Worm (Caenorhabditis elegans) whole organism, L4 larva: ENCODE data around the gene C47G2.4.

ENCODE experiments used
- F37D6.2 ChIP-seq: sonication (generic microtip); optimal IDR thresholded peaks from 2 replicates; lab custom pipeline; 2016; ENCODE audit warnings: mild to moderate bottlenecking, missing genetic modification characterization, missing compliant biosample characterization
- F44E2.7 ChIP-seq: fragments of 200-800 bp; sonication (Bioruptor generic); IDR thresholded peaks from 2 replicates; pipeline ENCODE4 v2.1.2; 2022; ENCODE audit warnings: missing genetic modification characterization, missing compliant biosample characterization
- R02D3.7 ChIP-seq: fragments of 150-350 bp; sonication (generic microtip); optimal IDR thresholded peaks from 3 replicates; lab custom pipeline; 2014; ENCODE audit warnings: missing biosample characterization, missing genetic modification characterization
- T20F7.1 ChIP-seq: fragments of 200-800 bp; sonication (Bioruptor generic); optimal IDR thresholded peaks from 2 replicates; lab custom pipeline; 2018; ENCODE audit warnings: mild to moderate bottlenecking, missing genetic modification characterization, missing compliant biosample characterization
- T26A8.4 ChIP-seq: fragments of 200-800 bp; sonication (Bioruptor generic); IDR thresholded peaks from 2 replicates; pipeline ENCODE4 v1.3.6; 2022; ENCODE audit warnings: missing genetic modification characterization, missing compliant biosample characterization
- aha-1 ChIP-seq: fragments of 150-350 bp; peaks from one replicate; lab custom pipeline; 2014; ENCODE audit warnings: missing biosample characterization, missing genetic modification characterization
- aly-2 ChIP-seq: sonication (generic microtip); optimal IDR thresholded peaks from 2 replicates; lab custom pipeline; 2018; ENCODE audit warnings: missing biosample characterization, missing genetic modification characterization
- ama-1 ChIP-seq: fragments of 150-350 bp; optimal IDR thresholded peaks from 2 replicates; lab custom pipeline; 2014; ENCODE audit warnings: inconsistent platforms, mixed read lengths
- ceh-20 ChIP-seq: fragments of 200-800 bp; sonication (Bioruptor generic); IDR thresholded peaks from 2 replicates; pipeline ENCODE4 v1.3.6; 2022; ENCODE audit warnings: missing genetic modification reagents, missing genetic modification characterization, missing compliant biosample characterization
- ceh-44 ChIP-seq: fragments of 200-800 bp; sonication (Bioruptor generic); IDR thresholded peaks from 2 replicates; pipeline ENCODE4 v1.3.6; 2022; ENCODE audit warnings: missing genetic modification reagents, missing genetic modification characterization, missing compliant biosample characterization
- ceh-62 ChIP-seq: sonication (generic microtip); optimal IDR thresholded peaks from 2 replicates; lab custom pipeline; 2017; ENCODE audit warnings: missing biosample characterization, missing genetic modification characterization
- ces-1 ChIP-seq: fragments of 150-350 bp; sonication (generic microtip); optimal IDR thresholded peaks from 4 replicates; lab custom pipeline; 2014; ENCODE audit warnings: missing biosample characterization, missing genetic modification reagents, missing genetic modification characterization
- daf-16 ChIP-seq, 3 experiments: sonication (generic microtip); optimal IDR thresholded peaks; 2 replicates each; lab custom pipeline; 2016 to 2017; ENCODE audit warnings: missing genetic modification characterization in 3 of 3, missing genetic modification reagents in 3 of 3, mild to moderate bottlenecking in 2 of 3, missing compliant biosample characterization in 2 of 3, missing biosample characterization in 1 of 3, moderate library complexity in 1 of 3
- daf-8 ChIP-seq: fragments of 200-800 bp; sonication (Bioruptor generic); IDR thresholded peaks from 2 replicates; pipeline ENCODE4 v1.3.6; 2022; ENCODE audit warnings: missing genetic modification characterization, missing compliant biosample characterization
- egl-27 ChIP-seq: sonication (generic microtip); optimal IDR thresholded peaks from 3 replicates; lab custom pipeline; 2017; ENCODE audit warnings: missing biosample characterization, missing genetic modification reagents, missing genetic modification characterization
- egl-43 ChIP-seq: fragments of 200-800 bp; sonication (Bioruptor generic); IDR thresholded peaks from 2 replicates; pipeline ENCODE4 v1.3.6; 2022; ENCODE audit warnings: missing genetic modification reagents, missing genetic modification characterization, missing compliant biosample characterization
- gei-8 ChIP-seq: fragments of 200-800 bp; sonication (Bioruptor generic); optimal IDR thresholded peaks from 2 replicates; lab custom pipeline; 2018; ENCODE audit warnings: mild to moderate bottlenecking, missing genetic modification characterization, missing compliant biosample characterization
- hlh-11 ChIP-seq: fragments of 200-800 bp; sonication (Bioruptor generic); optimal IDR thresholded peaks from 2 replicates; lab custom pipeline; 2018; ENCODE audit warnings: mild to moderate bottlenecking, missing genetic modification characterization, missing compliant biosample characterization
- hlh-30 ChIP-seq: sonication (generic microtip); optimal IDR thresholded peaks from 2 replicates; lab custom pipeline; 2017; ENCODE audit warnings: antibody characterized with exemption, mild to moderate bottlenecking, missing genetic modification characterization, missing compliant biosample characterization; ENCODE audit not compliant: insufficient read depth
- lin-1 ChIP-seq: fragments of 200-800 bp; sonication (Bioruptor generic); IDR thresholded peaks from 2 replicates; pipeline ENCODE4 v1.3.6; 2022; ENCODE audit warnings: missing genetic modification reagents, missing genetic modification characterization, missing compliant biosample characterization
- lin-13 ChIP-seq: fragments of 150-350 bp; optimal IDR thresholded peaks from 2 replicates; lab custom pipeline; 2014; ENCODE audit warnings: missing biosample characterization, missing genetic modification reagents, missing genetic modification characterization
- lin-15B ChIP-seq: fragments of 150-350 bp; sonication (generic microtip); optimal IDR thresholded peaks from 3 replicates; lab custom pipeline; 2014; ENCODE audit warnings: missing biosample characterization, missing genetic modification characterization
- madf-9 ChIP-seq: fragments of 200-800 bp; sonication (Bioruptor generic); conservative IDR thresholded peaks from 2 replicates; pipeline ENCODE4 v1.3.6; 2022; ENCODE audit warnings: missing genetic modification reagents, missing genetic modification characterization, missing compliant biosample characterization
- mdt-29 ChIP-seq: fragments of 200-800 bp; sonication (Bioruptor generic); IDR thresholded peaks from 2 replicates; pipeline ENCODE4 v1.3.6; 2022; ENCODE audit warnings: missing genetic modification reagents, missing genetic modification characterization, missing compliant biosample characterization
- mep-1 ChIP-seq: fragments of 150-350 bp; sonication (generic microtip); optimal IDR thresholded peaks from 3 replicates; lab custom pipeline; 2014; ENCODE audit warnings: missing biosample characterization, missing genetic modification characterization
- mes-2 ChIP-seq: sonication (generic microtip); optimal IDR thresholded peaks from 2 replicates; lab custom pipeline; 2016; ENCODE audit warnings: missing genotype, mild to moderate bottlenecking, missing genetic modification characterization, missing compliant biosample characterization; ENCODE audit not compliant: poor library complexity, severe bottlenecking
- mxl-2 ChIP-seq: fragments of 200-800 bp; sonication (Bioruptor generic); conservative IDR thresholded peaks from 2 replicates; pipeline ENCODE4 v1.3.6; 2022; ENCODE audit warnings: missing genetic modification reagents, missing genetic modification characterization, missing compliant biosample characterization
- nhr-28 ChIP-seq: fragments of 150-350 bp; optimal IDR thresholded peaks from 2 replicates; lab custom pipeline; 2014; ENCODE audit warnings: missing biosample characterization, missing genetic modification characterization
- nhr-48 ChIP-seq: sonication (generic microtip); optimal IDR thresholded peaks from 2 replicates; lab custom pipeline; 2016; ENCODE audit warnings: mild to moderate bottlenecking, missing genetic modification characterization, missing compliant biosample characterization
- pha-4 ChIP-seq, 2 experiments: fragments of 150-350 bp in 1 of 2; fragments of 200-800 bp in 1 of 2; sonication (Bioruptor generic) in 1 of 2; IDR thresholded peaks in 1 of 2; optimal IDR thresholded peaks in 1 of 2; 2 replicates each; pipeline versions ENCODE4 v1.3.6 to Lab custom; 2014 to 2022; ENCODE audit warnings: missing genetic modification characterization in 2 of 2, missing genetic modification reagents in 2 of 2, missing biosample characterization in 1 of 2, missing compliant biosample characterization in 1 of 2
- pqm-1 ChIP-seq: sonication (generic microtip); optimal IDR thresholded peaks from 2 replicates; lab custom pipeline; 2017; ENCODE audit warnings: missing biosample characterization, missing genetic modification characterization
- saeg-2 ChIP-seq: fragments of 200-800 bp; sonication (Bioruptor generic); IDR thresholded peaks from 2 replicates; pipeline ENCODE4 v1.3.6; 2022; ENCODE audit warnings: missing genetic modification reagents, missing genetic modification characterization, missing compliant biosample characterization
- set-16 ChIP-seq: fragments of 200-800 bp; sonication (Bioruptor generic); IDR thresholded peaks from 2 replicates; pipeline ENCODE4 v1.3.6; 2022; ENCODE audit warnings: missing genetic modification reagents, missing genetic modification characterization, missing compliant biosample characterization
- unc-130 ChIP-seq: sonication (generic microtip); optimal IDR thresholded peaks from 2 replicates; lab custom pipeline; 2016; ENCODE audit warnings: missing genetic modification reagents, missing genetic modification characterization, missing compliant biosample characterization
- unc-62 ChIP-seq, 3 experiments: fragments of 150-350 bp in 1 of 3; sonication (generic microtip); optimal IDR thresholded peaks in 2 of 3; peaks in 1 of 3; 1 replicate in 1 of 3; 2 replicates in 2 of 3; lab custom pipeline; 2014 to 2017; ENCODE audit warnings: missing biosample characterization in 3 of 3, missing genetic modification characterization in 3 of 3, missing genetic modification reagents in 3 of 3, missing genotype in 1 of 3
- zfp-3 ChIP-seq: fragments of 200-800 bp; sonication (Bioruptor generic); conservative IDR thresholded peaks from 2 replicates; pipeline ENCODE4 v1.3.6; 2022; ENCODE audit warnings: missing genetic modification reagents, missing genetic modification characterization, missing compliant biosample characterization
- ztf-11 ChIP-seq: fragments of 150-350 bp; optimal IDR thresholded peaks from 2 replicates; lab custom pipeline; 2014; ENCODE audit warnings: missing biosample characterization, missing genetic modification characterization

C47G2.4 gene

DNA sequence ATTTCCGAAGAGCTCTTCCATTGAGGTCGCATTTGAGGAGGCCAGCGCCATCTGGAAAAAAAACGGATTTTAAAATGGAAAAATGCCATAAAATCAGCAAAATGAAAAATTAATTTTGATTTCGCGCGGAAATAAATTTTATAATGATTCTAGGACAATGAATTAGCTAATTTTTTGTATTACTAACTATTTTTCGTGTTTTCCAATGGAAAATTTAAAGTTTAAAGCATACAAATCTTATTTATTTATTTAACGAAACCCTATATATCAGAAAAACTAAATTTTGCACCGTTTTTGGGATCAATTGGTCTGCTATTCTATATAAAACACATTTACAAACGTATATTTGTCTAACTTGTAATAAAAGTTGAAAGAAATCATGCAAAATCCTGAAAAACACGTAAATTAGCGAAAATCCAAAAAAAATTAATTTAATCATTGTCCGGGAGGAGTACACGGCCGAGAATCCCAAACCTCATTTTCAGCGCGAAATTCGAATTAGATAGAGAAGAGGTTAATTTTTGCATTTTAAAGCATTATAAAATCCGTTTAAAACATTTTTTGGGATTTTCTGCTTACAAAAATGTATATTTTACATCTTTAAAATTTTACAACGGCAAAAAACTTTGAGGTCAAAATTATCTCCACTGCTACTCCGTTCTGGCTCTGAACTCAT, 3.2 kb downstream of the C47G2.4 start, which contains the start of gene C47G2.3 (continued):
- TF ChIP-seq hlh-30 (tag; lab: Kevin White, UChicago) (peak; percentile 17), T20F7.1 (no peak)

DNA sequence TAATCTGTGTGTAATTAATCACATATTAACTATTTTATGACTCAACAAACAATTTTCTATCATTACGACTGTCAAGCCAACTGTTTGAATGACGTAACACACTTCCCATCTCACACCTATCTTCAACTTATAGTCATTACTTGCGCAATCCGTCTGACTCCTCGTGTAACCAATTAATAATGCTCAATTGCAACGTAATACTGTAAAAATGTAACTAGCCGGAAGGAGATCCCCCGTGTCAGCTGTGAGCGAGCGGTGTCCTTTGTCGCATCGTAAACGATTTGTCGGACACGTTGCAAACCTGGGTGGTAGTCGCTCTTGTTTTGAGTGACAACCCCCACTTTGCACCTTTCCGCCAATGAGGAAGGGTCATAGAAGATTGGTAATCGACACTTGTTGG, 5.3 kb downstream of the C47G2.4 start:
- no peak for TF ChIP-seq set-16
- TF ChIP-seq ceh-44 = no peak
- no peak for TF ChIP-seq gei-8
- no peak for TF ChIP-seq R02D3.7 (tag; lab: Kevin White, UChicago)
- TF ChIP-seq, all 104 proteins: peak for 0

DNA sequence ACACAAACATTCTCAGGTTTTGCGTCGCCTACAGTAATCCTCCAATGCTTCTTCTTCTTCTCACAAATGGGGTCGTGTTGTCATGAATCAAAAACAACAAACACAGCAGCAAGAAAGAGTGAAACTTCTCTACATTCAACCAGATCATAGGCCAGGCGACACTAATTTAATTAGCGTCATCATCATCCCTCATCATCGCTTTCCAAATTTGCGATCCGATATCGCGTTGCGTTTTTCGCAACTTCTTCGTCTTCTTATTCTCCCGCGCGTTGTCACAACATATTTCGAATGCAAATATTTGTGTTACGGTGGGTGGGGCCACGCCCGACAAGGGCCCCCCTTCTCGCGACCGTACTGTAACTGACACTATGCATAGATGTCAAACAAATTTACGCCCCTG, 7.0 kb downstream of the C47G2.4 start:
- TF ChIP-seq unc-62 (GFP tag; optimal IDR thresholded peaks at IDR 0.05 in 1 of 2; lab: Kevin White, UChicago) (peak in 1 of 2 experiments; percentile 82), unc-62 (tag; optimal IDR thresholded peaks at IDR 0.05; lab: Kevin White, UChicago) (no peak), egl-43 (GFP tag; lab: Robert Waterston, UW) (no peak)
- TF ChIP-seq, all 104 proteins: peak for 1

DNA sequence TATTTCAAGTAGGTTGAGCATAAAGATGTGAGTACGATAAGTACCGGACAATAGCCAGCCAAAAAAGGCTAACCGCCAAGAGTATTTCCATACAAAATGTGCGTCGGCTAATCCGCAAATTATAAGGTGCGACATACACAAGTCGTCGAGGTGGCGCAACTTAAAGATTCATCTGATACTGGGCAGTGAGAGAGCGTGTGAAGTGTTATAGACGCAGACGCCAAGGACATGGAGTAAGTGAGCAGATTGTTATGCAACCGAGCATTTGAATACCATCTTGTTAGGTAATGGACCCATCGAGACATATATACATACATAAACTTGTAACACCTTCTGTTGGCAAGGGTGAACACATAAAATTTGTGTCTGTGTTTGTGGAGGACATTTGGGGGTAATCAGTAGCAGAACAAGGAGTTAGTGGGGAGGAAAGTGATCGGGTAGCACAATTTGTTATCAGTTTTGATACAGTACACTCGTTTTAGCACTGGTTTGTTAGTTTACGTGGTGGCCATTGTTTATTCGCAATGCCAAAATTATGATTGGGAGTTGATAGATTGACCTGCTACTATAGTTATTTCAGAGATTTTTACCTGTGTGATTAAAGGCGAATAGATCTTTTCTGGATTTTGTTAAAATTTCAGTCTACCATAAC, 8.0 kb downstream of the C47G2.4 start:
- TF ChIP-seq pqm-1 = peak; percentile 75
- TF ChIP-seq hlh-11 (tag; lab: Kevin White, UChicago) = no peak
- peak; percentile 57 for TF ChIP-seq nhr-28
- no peak for TF ChIP-seq ceh-20 (GFP tag; lab: Robert Waterston, UW)
- TF ChIP-seq lin-15B (tag; lab: Kevin White, UChicago) = no peak
- TF ChIP-seq unc-62 (GFP tag; optimal IDR thresholded peaks at IDR 0.05 in 1 of 2; lab: Kevin White, UChicago) = peak in 1 of 2 experiments; percentile 21
- no peak for TF ChIP-seq unc-62 (tag; optimal IDR thresholded peaks at IDR 0.05; lab: Kevin White, UChicago)
- no peak for TF ChIP-seq daf-16 (GFP tag; optimal IDR thresholded peaks at IDR 0.05; lab: Kevin White, UChicago)
- TF ChIP-seq daf-16 (tag; optimal IDR thresholded peaks at IDR 0.05; lab: Kevin White, UChicago) = peak; percentile 10
- TF ChIP-seq aha-1 (tag; lab: Kevin White, UChicago) = peak; percentile 4

- no peak for TF ChIP-seq unc-130
- TF ChIP-seq hlh-30 (tag; lab: Kevin White, UChicago) = no peak
- TF ChIP-seq unc-62 (GFP tag; optimal IDR thresholded peaks at IDR 0.05 in 1 of 2; lab: Kevin White, UChicago) = no peak
- TF ChIP-seq unc-62 (tag; optimal IDR thresholded peaks at IDR 0.05; lab: Kevin White, UChicago) = no peak
- no peak for TF ChIP-seq lin-13 (GFP tag; lab: Kevin White, UChicago)
- TF ChIP-seq ztf-11 = no peak
- no peak for TF ChIP-seq mdt-29
- no peak for TF ChIP-seq zfp-3 (GFP tag; lab: Robert Waterston, UW)
- TF ChIP-seq F44E2.7 (GFP tag; lab: Robert Waterston, UW) = no peak
- no peak for TF ChIP-seq ceh-62 (tag; lab: Kevin White, UChicago)
- TF ChIP-seq nhr-48 (tag; lab: Kevin White, UChicago) = no peak
- TF ChIP-seq aly-2 (tag; lab: Kevin White, UChicago) = no peak
- TF ChIP-seq ces-1 (GFP tag; lab: Kevin White, UChicago) = no peak
- TF ChIP-seq mep-1 (tag; lab: Kevin White, UChicago) = no peak
Observed at ce11 chrII:11284701-11285100, 8.7 kb downstream of the C47G2.4 start.

ce11 chrII:11283803-11284202, 9.6 kb downstream of the C47G2.4 start:
- TF ChIP-seq F37D6.2 (tag; lab: Kevin White, UChicago) (no peak), pha-4 (GFP tag; IDR thresholded peaks at IDR 0.05; lab: Robert Waterston, UW) (no peak), pha-4 (tag; optimal IDR thresholded peaks at IDR 0.05; lab: Kevin White, UChicago) (no peak), daf-16 (GFP tag; optimal IDR thresholded peaks at IDR 0.05; lab: Kevin White, UChicago) (no peak), daf-16 (tag; optimal IDR thresholded peaks at IDR 0.05; lab: Kevin White, UChicago) (peak; percentile 29), lin-13 (GFP tag; lab: Kevin White, UChicago) (no peak), daf-8 (GFP tag; lab: Robert Waterston, UW) (no peak), saeg-2 (GFP tag; lab: Robert Waterston, UW) (no peak), unc-130 (no peak), lin-1 (GFP tag; lab: Robert Waterston, UW) (no peak), egl-27 (no peak), T26A8.4 (GFP tag; lab: Robert Waterston, UW) (no peak), unc-62 (GFP tag; optimal IDR thresholded peaks at IDR 0.05 in 1 of 2; lab: Kevin White, UChicago) (no peak), unc-62 (tag; optimal IDR thresholded peaks at IDR 0.05; lab: Kevin White, UChicago) (no peak), madf-9 (GFP tag; lab: Robert Waterston, UW) (no peak), mes-2 (no peak), ama-1 (lab: Kevin White, UChicago) (no peak), pqm-1 (peak; percentile 71), mxl-2 (GFP tag; lab: Robert Waterston, UW) (no peak)
